Worm (Caenorhabditis elegans) whole organism, L1 larva: ENCODE results near the gene fipr-6.

Experiments
- C34B4.2 ChIP-seq: sonication (generic microtip); optimal IDR thresholded peaks from 2 replicates; lab custom pipeline; 2017; ENCODE audit warnings: mild to moderate bottlenecking, missing genetic modification characterization, missing compliant biosample characterization
- F16B12.6 ChIP-seq: fragments of 150-350 bp; optimal IDR thresholded peaks from 2 replicates; lab custom pipeline; 2014; ENCODE audit warnings: missing biosample characterization, missing genetic modification characterization
- blmp-1 ChIP-seq: fragments of 150-350 bp; optimal IDR thresholded peaks from 2 replicates; lab custom pipeline; 2014; ENCODE audit warnings: missing biosample characterization, missing genetic modification characterization
- ceh-63 ChIP-seq: fragments of 200-800 bp; sonication (Bioruptor generic); optimal IDR thresholded peaks from 2 replicates; lab custom pipeline; 2018; ENCODE audit warnings: mild to moderate bottlenecking, missing genetic modification characterization, missing compliant biosample characterization
- ceh-8 ChIP-seq: fragments of 200-800 bp; sonication (Bioruptor generic); optimal IDR thresholded peaks from 2 replicates; lab custom pipeline; 2018; ENCODE audit warnings: mild to moderate bottlenecking, missing genetic modification characterization, moderate library complexity, missing compliant biosample characterization
- ceh-88 ChIP-seq: fragments of 200-800 bp; sonication (Bioruptor generic); IDR thresholded peaks from 2 replicates; pipeline ENCODE4 v1.3.6; 2022; ENCODE audit warnings: missing genetic modification characterization, missing compliant biosample characterization
- ceh-90 ChIP-seq: sonication (generic microtip); optimal IDR thresholded peaks from 2 replicates; lab custom pipeline; 2016; ENCODE audit warnings: missing genetic modification characterization, missing compliant biosample characterization
- ces-1 ChIP-seq: fragments of 150-350 bp; optimal IDR thresholded peaks from 2 replicates; lab custom pipeline; 2014; ENCODE audit warnings: missing biosample characterization, missing genetic modification reagents, missing genetic modification characterization
- efl-1 ChIP-seq, 4 experiments: fragments of 150-350 bp; optimal IDR thresholded peaks in 3 of 4; peaks in 1 of 4; 1 replicate in 1 of 4; 2 replicates in 3 of 4; lab custom pipeline; 2014; ENCODE audit warnings: missing biosample characterization in 2 of 4, missing genetic modification characterization in 2 of 4, missing genetic modification reagents in 2 of 4
- egl-13 ChIP-seq: sonication (generic microtip); optimal IDR thresholded peaks from 2 replicates; lab custom pipeline; 2016; ENCODE audit warnings: missing genotype, missing genetic modification reagents, missing genetic modification characterization, missing compliant biosample characterization
- egl-27 ChIP-seq, 2 experiments: fragments of 150-350 bp in 1 of 2; sonication (generic microtip); optimal IDR thresholded peaks; 3 replicates each; lab custom pipeline; 2017 to 2018; ENCODE audit warnings: missing biosample characterization in 2 of 2, missing genetic modification characterization in 2 of 2, missing genetic modification reagents in 2 of 2
- elt-2 ChIP-seq: sonication (generic microtip); optimal IDR thresholded peaks from 2 replicates; lab custom pipeline; 2016; ENCODE audit warnings: missing genetic modification characterization, mild to moderate bottlenecking, inconsistent platforms, missing compliant biosample characterization, missing genetic modification reagents
- ets-5 ChIP-seq: fragments of 200-800 bp; sonication (Bioruptor generic); IDR thresholded peaks from 2 replicates; pipeline ENCODE4 v1.3.6; 2022; ENCODE audit warnings: missing genetic modification characterization, missing compliant biosample characterization
- fkh-4 ChIP-seq: sonication (generic microtip); optimal IDR thresholded peaks from 2 replicates; lab custom pipeline; 2016; ENCODE audit warnings: missing compliant biosample characterization, missing genetic modification characterization, borderline replicate concordance
- fkh-8 ChIP-seq: sonication (generic microtip); optimal IDR thresholded peaks from 2 replicates; lab custom pipeline; 2016; ENCODE audit warnings: mild to moderate bottlenecking, missing genetic modification characterization, missing compliant biosample characterization
- grh-1 ChIP-seq: fragments of 200-800 bp; sonication (Bioruptor generic); IDR thresholded peaks from 2 replicates; pipeline ENCODE4 v1.3.6; 2022; ENCODE audit warnings: missing genetic modification reagents, missing genetic modification characterization, missing compliant biosample characterization
- hpl-2 ChIP-seq: fragments of 150-350 bp; optimal IDR thresholded peaks from 2 replicates; lab custom pipeline; 2014; ENCODE audit warnings: missing biosample characterization, missing genetic modification reagents, missing genetic modification characterization
- irx-1 ChIP-seq: sonication (generic microtip); optimal IDR thresholded peaks from 2 replicates; lab custom pipeline; 2016; ENCODE audit warnings: missing genetic modification characterization, missing compliant biosample characterization
- jun-1 ChIP-seq: fragments of 150-350 bp; optimal IDR thresholded peaks from 2 replicates; lab custom pipeline; 2014; ENCODE audit warnings: missing biosample characterization, missing genetic modification reagents, missing genetic modification characterization
- lin-13 ChIP-seq: fragments of 150-350 bp; optimal IDR thresholded peaks from 2 replicates; lab custom pipeline; 2014; ENCODE audit warnings: missing biosample characterization, missing genetic modification reagents, missing genetic modification characterization
- lin-14 ChIP-seq: fragments of 200-800 bp; sonication (Bioruptor generic); optimal IDR thresholded peaks from 2 replicates; lab custom pipeline; 2018; ENCODE audit warnings: mild to moderate bottlenecking, missing genetic modification characterization, moderate library complexity, missing compliant biosample characterization
- lin-39 ChIP-seq: fragments of 150-350 bp; optimal IDR thresholded peaks from 2 replicates; lab custom pipeline; 2014; ENCODE audit warnings: missing biosample characterization, missing genetic modification reagents, missing genetic modification characterization
- lir-3 ChIP-seq: sonication (generic microtip); optimal IDR thresholded peaks from 2 replicates; lab custom pipeline; 2016; ENCODE audit warnings: mild to moderate bottlenecking, missing genetic modification characterization, moderate library complexity, missing compliant biosample characterization; ENCODE audit not compliant: poor library complexity
- mdl-1 ChIP-seq, 2 experiments: fragments of 150-350 bp; optimal IDR thresholded peaks; 2 replicates each; lab custom pipeline; 2014 to 2017; ENCODE audit warnings: missing biosample characterization in 2 of 2, missing genetic modification characterization in 2 of 2, inconsistent platforms in 1 of 2
- mep-1 ChIP-seq: fragments of 150-350 bp; optimal IDR thresholded peaks from 2 replicates; lab custom pipeline; 2014; ENCODE audit warnings: missing biosample characterization, missing genetic modification characterization
- nhr-19 ChIP-seq: fragments of 200-800 bp; sonication (Bioruptor generic); conservative IDR thresholded peaks from 2 replicates; pipeline ENCODE4 v1.3.6; 2022; ENCODE audit warnings: missing genetic modification characterization, missing compliant biosample characterization
- nhr-20 ChIP-seq: sonication (generic microtip); optimal IDR thresholded peaks from 2 replicates; lab custom pipeline; 2016; ENCODE audit warnings: mild to moderate bottlenecking, missing genetic modification characterization, missing compliant biosample characterization
- nhr-237 ChIP-seq: fragments of 150-350 bp; optimal IDR thresholded peaks from 2 replicates; lab custom pipeline; 2014; ENCODE audit warnings: missing biosample characterization, missing genetic modification characterization
- nhr-47 ChIP-seq: sonication (generic microtip); optimal IDR thresholded peaks from 2 replicates; lab custom pipeline; 2016; ENCODE audit warnings: mild to moderate bottlenecking, missing genetic modification characterization, moderate library complexity, missing compliant biosample characterization
- nhr-71 ChIP-seq: sonication (generic microtip); optimal IDR thresholded peaks from 2 replicates; lab custom pipeline; 2016; ENCODE audit warnings: mild to moderate bottlenecking, missing genetic modification characterization, moderate library complexity, missing compliant biosample characterization
- nhr-85 ChIP-seq: sonication (generic microtip); peaks from one replicate; lab custom pipeline; 2016; ENCODE audit warnings: missing genetic modification characterization, inconsistent platforms, missing compliant biosample characterization
- pqm-1 ChIP-seq: sonication (generic microtip); optimal IDR thresholded peaks from 3 replicates; lab custom pipeline; 2017; ENCODE audit warnings: missing biosample characterization, missing genetic modification characterization
- rnt-1 ChIP-seq: sonication (generic microtip); optimal IDR thresholded peaks from 2 replicates; lab custom pipeline; 2016; ENCODE audit warnings: mild to moderate bottlenecking, missing genetic modification characterization, moderate library complexity, missing compliant biosample characterization
- skn-1 ChIP-seq: fragments of 150-350 bp; optimal IDR thresholded peaks from 2 replicates; lab custom pipeline; 2014; ENCODE audit warnings: missing biosample characterization, missing genetic modification characterization
- snpc-4 ChIP-seq: fragments of 150-350 bp; optimal IDR thresholded peaks from 2 replicates; lab custom pipeline; 2014; ENCODE audit warnings: missing biosample characterization, missing genetic modification characterization
- sox-4 ChIP-seq: sonication (generic microtip); optimal IDR thresholded peaks from 2 replicates; lab custom pipeline; 2016; ENCODE audit warnings: missing genetic modification characterization, missing compliant biosample characterization
- sup-37 ChIP-seq: fragments of 200-800 bp; sonication (Bioruptor generic); optimal IDR thresholded peaks from 2 replicates; lab custom pipeline; 2018; ENCODE audit warnings: mild to moderate bottlenecking, missing genetic modification characterization, missing compliant biosample characterization
- swsn-7 ChIP-seq: sonication (generic microtip); optimal IDR thresholded peaks from 2 replicates; lab custom pipeline; 2016; ENCODE audit warnings: missing genetic modification characterization, missing compliant biosample characterization
- tlp-1 ChIP-seq: fragments of 150-350 bp; optimal IDR thresholded peaks from 2 replicates; lab custom pipeline; 2014; ENCODE audit warnings: missing biosample characterization, missing genetic modification characterization
- unc-30 ChIP-seq: sonication (generic microtip); optimal IDR thresholded peaks from 2 replicates; lab custom pipeline; 2017; ENCODE audit warnings: missing biosample characterization, missing genetic modification characterization
- unc-62 ChIP-seq: fragments of 150-350 bp; optimal IDR thresholded peaks from 2 replicates; lab custom pipeline; 2014; ENCODE audit warnings: missing biosample characterization, missing genetic modification reagents, missing genetic modification characterization
- unc-86 ChIP-seq: sonication (generic microtip); optimal IDR thresholded peaks from 2 replicates; lab custom pipeline; 2016; ENCODE audit warnings: missing genetic modification characterization, missing compliant biosample characterization
- xbp-1 ChIP-seq: sonication (generic microtip); optimal IDR thresholded peaks from 2 replicates; lab custom pipeline; 2016; ENCODE audit warnings: missing genetic modification characterization, missing compliant biosample characterization
- zag-1 ChIP-seq: fragments of 150-350 bp; optimal IDR thresholded peaks from 2 replicates; lab custom pipeline; 2014; ENCODE audit warnings: missing biosample characterization, missing genetic modification characterization

The fipr-6 gene

DNA sequence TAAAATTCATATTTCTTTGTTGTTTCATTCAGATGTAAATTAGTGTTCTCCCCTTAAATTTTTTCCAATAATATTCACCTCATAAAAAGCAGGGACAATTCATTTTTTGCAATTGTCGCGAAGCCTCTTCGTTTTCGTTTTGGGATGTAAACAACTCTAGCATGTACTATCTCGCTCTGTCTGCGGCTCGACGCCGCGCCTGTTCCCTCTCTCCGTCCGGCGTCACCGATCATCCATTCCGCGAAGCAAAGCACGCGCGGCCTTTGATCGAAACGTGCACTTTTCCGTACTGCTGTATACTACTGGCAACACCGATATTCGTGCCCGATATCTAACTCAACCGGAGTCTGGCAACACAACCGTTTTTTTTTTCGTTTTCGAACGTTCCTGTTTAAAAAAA is 15.9 kb downstream of the fipr-6 start:
- TF ChIP-seq egl-13 (tag; lab: Kevin White, UChicago), result no peak
- no peak for TF ChIP-seq xbp-1 (tag; lab: Kevin White, UChicago)
- no peak for TF ChIP-seq lin-39 (tag; lab: Kevin White, UChicago)
- no peak for TF ChIP-seq snpc-4 (tag; lab: Kevin White, UChicago)
- TF ChIP-seq C34B4.2 (tag; lab: Kevin White, UChicago), result no peak
- TF ChIP-seq zag-1, result no peak
- TF ChIP-seq unc-30 (tag; lab: Kevin White, UChicago), result no peak
- TF ChIP-seq ceh-8 (GFP tag; lab: Kevin White, UChicago), result no peak
- TF ChIP-seq lir-3 (tag; lab: Kevin White, UChicago), result no peak
- TF ChIP-seq fkh-8 (tag; lab: Kevin White, UChicago), result no peak
- no peak for TF ChIP-seq nhr-20
- TF ChIP-seq ces-1 (GFP tag; lab: Kevin White, UChicago), result no peak
- no peak for TF ChIP-seq efl-1 (optimal IDR thresholded peaks at IDR 0.05; lab: Kevin White, UChicago)
- no peak for TF ChIP-seq efl-1 (GFP tag; optimal IDR thresholded peaks at IDR 0.05 in 1 of 2; lab: Kevin White, UChicago)
- no peak for TF ChIP-seq nhr-85 (tag; lab: Kevin White, UChicago)
- TF ChIP-seq pqm-1 (tag; lab: Kevin White, UChicago), result no peak
- peak; percentile 8 for TF ChIP-seq blmp-1
- no peak for TF ChIP-seq jun-1 (tag; lab: Kevin White, UChicago)
- no peak for TF ChIP-seq elt-2 (tag; lab: Kevin White, UChicago)
- TF ChIP-seq F16B12.6 (tag; lab: Kevin White, UChicago), result no peak
- no peak for TF ChIP-seq unc-86 (tag; lab: Kevin White, UChicago)
- TF ChIP-seq rnt-1, result peak; percentile 37
- no peak for TF ChIP-seq ceh-90 (tag; lab: Kevin White, UChicago)
- no peak for TF ChIP-seq fkh-4 (tag; lab: Kevin White, UChicago)
- TF ChIP-seq mdl-1 (tag; optimal IDR thresholded peaks at IDR 0.05; lab: Kevin White, UChicago), result peak in 1 of 2 experiments; percentile 17
- TF ChIP-seq ets-5 (GFP tag; lab: Robert Waterston, UW), result no peak
- TF ChIP-seq tlp-1 (tag; lab: Kevin White, UChicago), result no peak
- peak; percentile 38 for TF ChIP-seq nhr-19 (GFP tag; lab: Robert Waterston, UW)
- no peak for TF ChIP-seq nhr-71 (tag; lab: Kevin White, UChicago)
- TF ChIP-seq lin-13, result no peak
- no peak for TF ChIP-seq ceh-88 (GFP tag; lab: Robert Waterston, UW)
- no peak for TF ChIP-seq skn-1
- TF ChIP-seq sup-37 (GFP tag; lab: Kevin White, UChicago), result no peak
- TF ChIP-seq nhr-47 (tag; lab: Kevin White, UChicago), result no peak
- no peak for TF ChIP-seq irx-1
- no peak for TF ChIP-seq swsn-7
- no peak for TF ChIP-seq mep-1
- TF ChIP-seq hpl-2 (GFP tag; lab: Kevin White, UChicago), result no peak
- TF ChIP-seq egl-27 (tag; optimal IDR thresholded peaks at IDR 0.05; lab: Kevin White, UChicago), result no peak
- TF ChIP-seq lin-14 (GFP tag; lab: Kevin White, UChicago), result peak; percentile 22
- TF ChIP-seq sox-4 (tag; lab: Kevin White, UChicago), result no peak
- TF ChIP-seq nhr-237 (tag; lab: Kevin White, UChicago), result no peak
- TF ChIP-seq ceh-63 (GFP tag; lab: Kevin White, UChicago), result no peak
- TF ChIP-seq grh-1 (GFP tag; lab: Robert Waterston, UW), result no peak
- TF ChIP-seq unc-62 (GFP tag; lab: Kevin White, UChicago), result no peak
